Worm (Caenorhabditis elegans) whole organism, late embryonic: ENCODE measurements around the gene Y26G10.4.

ENCODE experiments used
- C08G9.2 ChIP-seq: sonication (generic microtip); optimal IDR thresholded peaks from 2 replicates; lab custom pipeline; 2016; ENCODE audit warnings: mild to moderate bottlenecking, missing genetic modification characterization, moderate library complexity, missing compliant biosample characterization
- C38D4.7 ChIP-seq: fragments of 200-800 bp; sonication (Bioruptor generic); optimal IDR thresholded peaks from 2 replicates; lab custom pipeline; 2018; ENCODE audit warnings: mild to moderate bottlenecking, missing genetic modification characterization, moderate library complexity, missing compliant biosample characterization
- K09A11.1 ChIP-seq: sonication (generic microtip); optimal IDR thresholded peaks from 2 replicates; lab custom pipeline; 2017; ENCODE audit warnings: antibody characterized with exemption, mild to moderate bottlenecking, missing genetic modification characterization, missing compliant biosample characterization; ENCODE audit not compliant: insufficient read depth
- T23F11.4 ChIP-seq: fragments of 200-800 bp; sonication (Bioruptor generic); optimal IDR thresholded peaks from 2 replicates; lab custom pipeline; 2018; ENCODE audit warnings: mild to moderate bottlenecking, missing genetic modification characterization, missing compliant biosample characterization
- ahr-1 ChIP-seq: sonication (generic microtip); optimal IDR thresholded peaks from 2 replicates; lab custom pipeline; 2016; ENCODE audit warnings: missing genetic modification characterization, missing compliant biosample characterization
- ama-1 ChIP-seq: fragments of 150-350 bp; optimal IDR thresholded peaks from 2 replicates; lab custom pipeline; 2014
- ceh-14 ChIP-seq: sonication (generic microtip); optimal IDR thresholded peaks from 2 replicates; lab custom pipeline; 2016; ENCODE audit warnings: missing genotype, missing genetic modification characterization, missing compliant biosample characterization
- ceh-2 ChIP-seq: sonication (generic microtip); optimal IDR thresholded peaks from 2 replicates; lab custom pipeline; 2016; ENCODE audit warnings: missing genotype, missing genetic modification characterization, missing compliant biosample characterization
- ceh-22 ChIP-seq: sonication (generic microtip); optimal IDR thresholded peaks from 2 replicates; lab custom pipeline; 2017; ENCODE audit warnings: missing biosample characterization, missing genetic modification characterization
- ceh-24 ChIP-seq: sonication (generic microtip); optimal IDR thresholded peaks from 2 replicates; lab custom pipeline; 2016; ENCODE audit warnings: mild to moderate bottlenecking, missing genetic modification characterization, missing compliant biosample characterization
- ceh-31 ChIP-seq: sonication (generic microtip); optimal IDR thresholded peaks from 2 replicates; lab custom pipeline; 2016; ENCODE audit warnings: missing genetic modification characterization, missing compliant biosample characterization
- ceh-34 ChIP-seq: sonication (generic microtip); optimal IDR thresholded peaks from 2 replicates; lab custom pipeline; 2016; ENCODE audit warnings: mild to moderate bottlenecking, missing genetic modification characterization, missing compliant biosample characterization
- ceh-48 ChIP-seq: sonication (generic microtip); optimal IDR thresholded peaks from 2 replicates; lab custom pipeline; 2016; ENCODE audit warnings: missing genetic modification characterization, inconsistent platforms, missing compliant biosample characterization
- ceh-6 ChIP-seq: fragments of 200-800 bp; sonication (Bioruptor generic); optimal IDR thresholded peaks from 2 replicates; lab custom pipeline; 2018; ENCODE audit warnings: mild to moderate bottlenecking, missing genetic modification characterization, missing compliant biosample characterization
- che-1 ChIP-seq: sonication (generic microtip); optimal IDR thresholded peaks from 2 replicates; lab custom pipeline; 2016; ENCODE audit warnings: mild to moderate bottlenecking, missing genetic modification characterization, missing compliant biosample characterization
- dmd-4 ChIP-seq: sonication (generic microtip); optimal IDR thresholded peaks from 2 replicates; lab custom pipeline; 2016; ENCODE audit warnings: borderline replicate concordance, missing genetic modification characterization, missing compliant biosample characterization
- dve-1 ChIP-seq: sonication (generic microtip); optimal IDR thresholded peaks from 2 replicates; lab custom pipeline; 2017; ENCODE audit warnings: antibody characterized with exemption, mild to moderate bottlenecking, missing genetic modification characterization, missing compliant biosample characterization
- elt-2 ChIP-seq: sonication (generic microtip); optimal IDR thresholded peaks from 2 replicates; lab custom pipeline; 2016; ENCODE audit warnings: missing genetic modification reagents, missing genetic modification characterization, missing compliant biosample characterization
- elt-4 ChIP-seq: sonication (generic microtip); optimal IDR thresholded peaks from 2 replicates; lab custom pipeline; 2016; ENCODE audit warnings: missing genetic modification characterization, missing compliant biosample characterization
- ets-4 ChIP-seq: sonication (generic microtip); optimal IDR thresholded peaks from 2 replicates; lab custom pipeline; 2016; ENCODE audit warnings: missing genetic modification characterization, missing compliant biosample characterization
- fkh-10 ChIP-seq: fragments of 150-350 bp; optimal IDR thresholded peaks from 2 replicates; lab custom pipeline; 2014; ENCODE audit warnings: missing biosample characterization, missing genetic modification reagents, missing genetic modification characterization
- gmeb-2 ChIP-seq: sonication (generic microtip); optimal IDR thresholded peaks from 2 replicates; lab custom pipeline; 2016; ENCODE audit warnings: missing genetic modification characterization, inconsistent platforms, missing compliant biosample characterization
- hlh-8 ChIP-seq: sonication (generic microtip); optimal IDR thresholded peaks from 2 replicates; lab custom pipeline; 2016; ENCODE audit warnings: missing genotype, missing genetic modification characterization, missing compliant biosample characterization
- lim-6 ChIP-seq: sonication (generic microtip); optimal IDR thresholded peaks from 2 replicates; lab custom pipeline; 2016; ENCODE audit warnings: missing genetic modification characterization, missing compliant biosample characterization
- mec-3 ChIP-seq: sonication (generic microtip); optimal IDR thresholded peaks from 2 replicates; lab custom pipeline; 2016; ENCODE audit warnings: borderline replicate concordance, missing genetic modification characterization, missing compliant biosample characterization
- odd-2 ChIP-seq: sonication (generic microtip); optimal IDR thresholded peaks from 2 replicates; lab custom pipeline; 2017; ENCODE audit warnings: antibody characterized with exemption, mild to moderate bottlenecking, missing genetic modification characterization, missing compliant biosample characterization
- pax-1 ChIP-seq: fragments of 150-350 bp; optimal IDR thresholded peaks from 2 replicates; lab custom pipeline; 2014; ENCODE audit warnings: missing biosample characterization, missing genetic modification characterization
- pha-2 ChIP-seq: sonication (generic microtip); optimal IDR thresholded peaks from 2 replicates; lab custom pipeline; 2017; ENCODE audit warnings: mild to moderate bottlenecking, missing genetic modification characterization, missing compliant biosample characterization
- sdc-2 ChIP-seq: sonication (generic microtip); optimal IDR thresholded peaks from 2 replicates; lab custom pipeline; 2016; ENCODE audit warnings: missing genotype, missing genetic modification characterization, missing compliant biosample characterization
- syd-9 ChIP-seq: sonication (generic microtip); optimal IDR thresholded peaks from 2 replicates; lab custom pipeline; 2016; ENCODE audit warnings: mild to moderate bottlenecking, missing genetic modification characterization, moderate library complexity, missing compliant biosample characterization
- tbx-7 ChIP-seq: sonication (generic microtip); optimal IDR thresholded peaks from 2 replicates; lab custom pipeline; 2016; ENCODE audit warnings: missing genotype, missing genetic modification characterization, missing compliant biosample characterization
- ttx-3 ChIP-seq: sonication (generic microtip); optimal IDR thresholded peaks from 2 replicates; lab custom pipeline; 2016; ENCODE audit warnings: missing genetic modification reagents, missing genetic modification characterization, missing compliant biosample characterization
- unc-3 ChIP-seq, 2 experiments: fragments of 200-800 bp in 1 of 2; sonication (Bioruptor generic) in 1 of 2; sonication (generic microtip) in 1 of 2; conservative IDR thresholded peaks in 1 of 2; optimal IDR thresholded peaks in 1 of 2; 2 replicates each; pipeline versions ENCODE4 v1.3.6 to Lab custom; 2016 to 2022; ENCODE audit warnings: missing compliant biosample characterization in 2 of 2, missing genetic modification characterization in 2 of 2, missing genetic modification reagents in 1 of 2
- unc-55 ChIP-seq: sonication (generic microtip); optimal IDR thresholded peaks from 2 replicates; lab custom pipeline; 2017; ENCODE audit warnings: missing biosample characterization, missing genetic modification reagents, missing genetic modification characterization
- ztf-16 ChIP-seq: sonication (generic microtip); optimal IDR thresholded peaks from 2 replicates; lab custom pipeline; 2017; ENCODE audit warnings: missing genetic modification characterization, missing compliant biosample characterization

Gene Y26G10.4

DNA sequence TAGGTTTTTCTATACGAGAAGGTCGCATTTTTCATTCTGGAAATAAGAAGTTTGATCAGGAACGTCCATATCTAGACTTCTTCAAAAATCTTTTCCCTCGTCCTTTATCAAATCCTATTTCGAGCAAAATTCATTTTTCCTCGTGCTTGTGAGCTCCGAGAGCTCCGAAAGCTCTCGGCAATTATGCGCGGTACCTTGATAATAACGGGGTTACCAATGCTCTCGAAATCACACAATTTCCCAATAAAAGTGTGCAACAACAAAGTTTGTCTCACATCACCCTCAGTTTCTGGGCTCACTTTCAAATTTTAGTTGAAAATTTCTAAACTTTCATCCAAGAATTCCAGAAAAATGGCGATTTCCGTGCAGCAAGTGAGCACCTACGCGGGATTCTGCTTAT lies 30.5 kb downstream of the Y26G10.4 start, which contains the start of gene str-89:
Gene str-89 (plus strand): TSS at position 301 of the 400 bp plus-strand sequence.
- no peak for TF ChIP-seq ets-4 (tag; lab: Kevin White, UChicago)
- TF ChIP-seq ceh-14 (tag; lab: Kevin White, UChicago), result no peak
- TF ChIP-seq syd-9 (tag; lab: Kevin White, UChicago), result no peak
- TF ChIP-seq K09A11.1 (tag; lab: Kevin White, UChicago), result no peak
- no peak for TF ChIP-seq T23F11.4 (GFP tag; lab: Kevin White, UChicago)
- TF ChIP-seq ceh-48 (tag; lab: Kevin White, UChicago), result no peak
- TF ChIP-seq unc-3 (GFP tag; conservative IDR thresholded peaks at IDR 0.05; lab: Robert Waterston, UW), result no peak
- no peak for TF ChIP-seq unc-3 (tag; optimal IDR thresholded peaks at IDR 0.05; lab: Kevin White, UChicago)
- no peak for TF ChIP-seq lim-6
- no peak for TF ChIP-seq fkh-10 (GFP tag; lab: Kevin White, UChicago)
- TF ChIP-seq odd-2 (tag; lab: Kevin White, UChicago), result no peak
- TF ChIP-seq ama-1 (lab: Kevin White, UChicago), result no peak
- no peak for TF ChIP-seq hlh-8
- TF ChIP-seq dmd-4, result no peak
- no peak for TF ChIP-seq sdc-2 (tag; lab: Kevin White, UChicago)
- TF ChIP-seq ceh-22 (tag; lab: Kevin White, UChicago), result no peak
- TF ChIP-seq che-1 (tag; lab: Kevin White, UChicago), result no peak
- TF ChIP-seq elt-2, result no peak
- TF ChIP-seq mec-3 (tag; lab: Kevin White, UChicago), result no peak

DNA sequence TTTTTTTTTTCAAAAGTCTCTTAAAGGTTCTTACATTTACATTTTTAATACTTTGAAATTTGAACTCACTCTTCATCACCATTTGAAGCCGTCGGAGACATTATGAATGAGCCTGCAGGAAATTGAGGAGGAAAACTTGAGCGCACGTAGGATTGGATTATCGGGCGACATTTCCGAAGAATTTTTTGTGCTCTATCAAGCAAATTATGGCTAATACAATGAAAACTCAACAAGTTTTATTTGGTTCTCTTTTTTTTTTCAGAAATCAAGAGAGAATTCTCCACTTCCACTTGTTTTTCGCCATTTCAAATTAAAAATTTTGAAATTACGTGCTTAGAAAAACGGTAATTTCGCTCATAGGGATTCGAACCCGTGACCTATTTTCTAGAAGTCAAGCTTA lies 31.3 kb downstream of the Y26G10.4 start, which contains the start of gene F59A1.12:
Gene F59A1.12 (minus strand): TSS at position 101 of the 400 bp plus-strand sequence.
- TF ChIP-seq ceh-24 (no peak), elt-4 (no peak), gmeb-2 (tag; lab: Kevin White, UChicago) (no peak), ceh-34 (tag; lab: Kevin White, UChicago) (no peak), ceh-22 (tag; lab: Kevin White, UChicago) (no peak), lim-6 (no peak), C38D4.7 (GFP tag; lab: Kevin White, UChicago) (no peak), dve-1 (tag; lab: Kevin White, UChicago) (no peak), ceh-31 (no peak), C08G9.2 (no peak), ztf-16 (tag; lab: Kevin White, UChicago) (no peak), tbx-7 (tag; lab: Kevin White, UChicago) (no peak)
- TF ChIP-seq, all 69 proteins: peak for 0

DNA sequence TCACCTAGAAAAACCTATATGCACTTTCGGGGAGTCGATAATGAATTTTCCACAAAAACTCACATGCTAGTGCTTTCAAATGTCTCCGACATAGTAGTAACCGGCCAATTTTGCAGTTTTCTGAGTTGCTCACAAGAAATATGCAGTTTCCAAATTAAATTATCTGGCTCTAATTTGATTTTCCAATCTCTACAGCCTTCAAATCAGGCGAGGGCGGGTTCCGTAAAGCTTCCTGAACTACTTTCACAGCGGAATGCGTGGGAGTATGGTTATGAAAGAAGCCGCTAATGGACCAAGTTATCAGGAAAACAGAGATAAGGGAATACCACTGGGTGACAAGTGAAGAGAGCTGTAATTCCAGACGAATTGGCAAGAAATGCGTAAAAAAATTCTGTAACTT lies 33.1 kb downstream of the Y26G10.4 start, which contains the start of gene F59A1.11:
Gene F59A1.11 (minus strand): TSS at position 101 of the 400 bp plus-strand sequence.
- no peak for TF ChIP-seq pha-2 (tag; lab: Kevin White, UChicago)
- TF ChIP-seq ets-4 (tag; lab: Kevin White, UChicago), result no peak
- TF ChIP-seq unc-55 (GFP tag; lab: Kevin White, UChicago), result no peak
- no peak for TF ChIP-seq ahr-1 (tag; lab: Kevin White, UChicago)

DNA sequence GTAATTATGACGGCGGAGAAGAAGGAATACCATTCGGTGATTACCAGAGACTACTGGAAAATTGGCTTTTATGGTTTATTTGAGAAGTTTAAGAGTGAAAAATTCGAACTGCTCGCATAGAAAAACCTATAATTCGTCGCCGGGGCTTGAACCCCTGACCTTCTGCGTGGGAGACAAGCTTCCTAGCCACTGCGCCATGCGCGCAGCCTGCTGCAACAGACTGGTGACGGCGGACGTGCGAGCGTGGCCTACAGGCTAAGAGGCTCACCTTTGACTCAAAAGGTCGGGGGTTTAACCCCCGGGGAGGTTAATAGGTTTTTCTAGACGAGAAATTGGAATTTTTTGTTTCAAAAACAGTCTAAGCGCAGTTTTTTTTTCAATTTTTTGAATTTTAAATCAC lies 34.6 kb downstream of the Y26G10.4 start:
- no peak for TF ChIP-seq ceh-6 (GFP tag; lab: Kevin White, UChicago)
- no peak for TF ChIP-seq pax-1 (tag; lab: Kevin White, UChicago)
- no peak for TF ChIP-seq T23F11.4 (GFP tag; lab: Kevin White, UChicago)
- no peak for TF ChIP-seq ttx-3
- no peak for TF ChIP-seq ceh-2 (tag; lab: Kevin White, UChicago)
- TF ChIP-seq fkh-10 (GFP tag; lab: Kevin White, UChicago), result no peak
- no peak for TF ChIP-seq che-1 (tag; lab: Kevin White, UChicago)
- TF ChIP-seq ztf-16 (tag; lab: Kevin White, UChicago), result no peak
- TF ChIP-seq, all 69 proteins: peak for 0
